Fruit fly (Drosophila melanogaster) Kc167 (cell line): ENCODE results near the gene Swip-1.

ENCODE experiments used
- Myc ChIP-seq: fragments of >200 bp; optimal IDR thresholded peaks from 2 replicates; lab custom pipeline; 2017; ENCODE audit warnings: missing external identifiers
- Sin3A ChIP-seq: fragments of >200 bp; optimal IDR thresholded peaks from 2 replicates; lab custom pipeline; 2018; ENCODE audit warnings: missing external identifiers
- h ChIP-seq: fragments of >200 bp; optimal IDR thresholded peaks from 3 replicates; lab custom pipeline; 2018; ENCODE audit warnings: missing external identifiers
- insv ChIP-seq: fragments of >200 bp; optimal IDR thresholded peaks from 3 replicates; lab custom pipeline; 2018; ENCODE audit warnings: missing external identifiers
- psq ChIP-seq: fragments of >200 bp; optimal IDR thresholded peaks from 2 replicates; lab custom pipeline; 2017; ENCODE audit warnings: missing external identifiers
- ttk ChIP-seq: sonication (Bioruptor generic); optimal IDR thresholded peaks from 2 replicates; lab custom pipeline; 2017; ENCODE audit warnings: missing external identifiers

The Swip-1 gene

DNA sequence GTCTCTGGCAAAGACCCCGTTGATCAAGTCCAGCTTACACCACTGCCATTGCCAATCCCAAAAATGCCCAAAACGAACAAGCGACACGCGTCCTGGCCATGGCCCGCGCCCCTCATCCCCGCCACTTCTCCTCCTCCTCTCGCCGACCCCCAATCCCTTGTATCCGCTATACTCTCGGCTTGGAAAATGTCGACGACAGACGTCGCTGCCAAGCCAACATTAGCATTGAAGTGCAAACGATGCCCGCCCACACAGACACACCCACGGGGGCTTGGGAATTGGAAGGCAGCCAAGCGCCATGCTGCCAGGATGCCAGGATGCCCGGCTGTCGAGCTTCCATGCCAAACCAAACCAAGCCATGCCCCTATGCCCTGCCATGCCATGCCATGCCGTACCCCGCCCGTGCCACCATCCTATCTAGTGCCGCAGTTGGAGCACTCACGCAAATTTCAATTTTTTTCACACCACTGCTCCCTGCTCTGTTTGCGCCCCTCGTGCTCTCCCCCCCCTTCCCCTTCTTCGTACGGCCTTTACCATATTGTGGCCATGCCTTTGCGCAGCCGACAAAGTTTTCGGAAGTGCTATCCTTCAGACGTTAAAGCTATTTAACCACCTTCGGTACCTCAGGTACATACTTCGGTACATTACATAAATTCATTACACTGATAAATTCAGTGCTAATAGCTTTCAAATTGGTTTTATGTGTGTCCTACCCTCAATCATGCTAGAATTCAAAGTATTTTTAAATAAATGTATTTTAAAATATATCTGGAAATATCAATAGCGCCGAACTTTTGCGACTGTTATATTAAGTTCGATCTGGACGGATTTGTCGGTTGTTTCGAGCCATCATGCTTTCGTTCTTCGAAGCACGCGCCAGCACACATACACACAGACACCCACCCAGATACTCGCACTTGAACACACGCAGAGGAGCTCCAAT, 34.5 kb upstream of the Swip-1 start:
- TF ChIP-seq psq (lab: Kevin White, UChicago): no peak
- TF ChIP-seq h (lab: Kevin White, UChicago): no peak
- no peak for TF ChIP-seq ttk (lab: Kevin White, UChicago)
- TF ChIP-seq Myc (lab: Kevin White, UChicago): no peak
- no peak for TF ChIP-seq insv (lab: Kevin White, UChicago)
- TF ChIP-seq Sin3A (lab: Kevin White, UChicago): no peak

DNA sequence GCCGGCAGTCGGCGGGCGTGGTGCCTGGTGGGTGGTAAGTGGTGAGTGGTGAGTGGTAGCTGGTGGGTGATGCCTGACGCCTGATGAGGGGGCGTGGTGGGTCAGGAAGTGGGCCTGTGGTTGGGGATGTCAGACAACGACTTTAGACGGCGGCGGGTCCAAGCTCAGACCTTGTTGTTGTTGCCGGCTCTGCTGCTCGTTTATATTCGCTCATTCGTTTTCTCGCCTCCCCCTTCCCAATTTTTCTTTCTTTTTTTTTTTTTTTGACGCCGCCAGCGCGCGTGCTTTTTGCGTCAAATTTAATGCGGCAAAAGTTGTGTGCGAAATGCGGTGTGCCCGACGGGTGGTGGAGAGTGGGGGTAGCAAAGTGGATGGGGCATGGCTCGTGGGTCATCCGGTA, 32.6 kb upstream of the Swip-1 start:
- TF ChIP-seq ttk (lab: Kevin White, UChicago) (no peak), Myc (lab: Kevin White, UChicago) (no peak), h (lab: Kevin White, UChicago) (no peak), psq (lab: Kevin White, UChicago) (no peak), Sin3A (lab: Kevin White, UChicago) (no peak), insv (lab: Kevin White, UChicago) (no peak)

DNA sequence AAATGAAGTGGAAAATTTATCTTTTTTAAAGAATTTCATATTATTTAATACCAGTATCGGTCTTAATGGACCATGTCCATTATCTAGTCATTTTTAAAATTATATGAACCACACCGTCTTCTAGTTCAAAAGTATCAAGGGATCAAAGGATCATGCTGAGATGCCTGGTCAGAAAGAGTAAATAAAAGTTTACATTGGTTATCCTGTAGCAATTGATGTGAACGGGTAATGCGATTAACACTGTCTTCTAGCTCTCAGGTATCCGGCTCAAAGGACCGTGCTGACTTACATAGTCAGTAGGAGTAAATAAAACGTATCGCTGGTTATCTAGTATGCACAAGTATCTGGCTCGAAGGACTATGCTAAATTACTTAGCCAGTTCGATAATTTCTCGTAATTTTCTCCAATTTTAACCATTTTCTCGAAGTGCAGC, 32.1 kb upstream of the Swip-1 start:
- TF ChIP-seq ttk (lab: Kevin White, UChicago) (no peak), psq (lab: Kevin White, UChicago) (no peak), Sin3A (lab: Kevin White, UChicago) (no peak), h (lab: Kevin White, UChicago) (no peak)

DNA sequence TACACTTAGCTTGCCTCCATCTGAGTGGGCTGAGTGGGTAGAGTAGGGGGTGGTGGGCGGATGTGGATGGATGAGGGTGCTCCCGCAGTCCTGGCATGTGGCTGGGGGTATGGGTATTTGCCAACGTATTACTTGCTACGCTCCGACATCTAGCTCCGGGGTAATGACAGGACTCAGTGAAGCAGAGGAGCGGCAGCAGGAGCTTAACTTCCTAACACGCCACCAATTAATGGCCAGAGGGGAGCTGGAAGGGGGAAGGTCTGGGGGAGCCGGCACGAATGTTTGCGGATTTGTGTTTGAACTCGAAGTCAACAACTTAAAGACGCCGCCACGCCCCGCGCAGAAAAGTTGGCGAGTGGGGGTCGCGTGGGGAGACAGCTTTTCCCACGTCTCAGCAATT, 31.2 kb upstream of the Swip-1 start:
- no peak for TF ChIP-seq Myc (lab: Kevin White, UChicago)
- TF ChIP-seq insv (lab: Kevin White, UChicago): no peak
- no peak for TF ChIP-seq ttk (lab: Kevin White, UChicago)
- TF ChIP-seq h (lab: Kevin White, UChicago): no peak
- no peak for TF ChIP-seq psq (lab: Kevin White, UChicago)
- TF ChIP-seq Sin3A (lab: Kevin White, UChicago): no peak

DNA sequence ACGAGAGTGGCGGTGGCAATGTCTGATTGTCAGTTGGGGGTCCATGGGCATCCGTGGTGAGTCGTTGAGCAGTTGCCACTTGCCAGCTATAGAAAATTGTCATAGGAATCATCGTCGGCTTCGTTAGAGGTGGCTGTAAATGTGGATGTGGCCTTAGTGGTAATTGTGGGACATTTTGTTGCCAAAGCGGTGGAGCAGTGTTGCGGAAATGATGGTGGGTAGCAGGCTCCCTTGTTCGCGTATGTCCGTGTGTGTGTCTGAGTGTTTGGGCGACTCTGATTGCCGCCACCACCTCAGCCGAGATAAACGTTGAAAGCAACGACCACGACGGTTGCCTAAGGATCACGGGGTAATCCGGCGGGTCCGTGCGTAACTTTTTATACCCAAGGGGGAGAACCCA, 30.0 kb upstream of the Swip-1 start:
- TF ChIP-seq psq (lab: Kevin White, UChicago) (no peak), ttk (lab: Kevin White, UChicago) (no peak), Myc (lab: Kevin White, UChicago) (no peak), h (lab: Kevin White, UChicago) (no peak), insv (lab: Kevin White, UChicago) (no peak), Sin3A (lab: Kevin White, UChicago) (no peak)

DNA sequence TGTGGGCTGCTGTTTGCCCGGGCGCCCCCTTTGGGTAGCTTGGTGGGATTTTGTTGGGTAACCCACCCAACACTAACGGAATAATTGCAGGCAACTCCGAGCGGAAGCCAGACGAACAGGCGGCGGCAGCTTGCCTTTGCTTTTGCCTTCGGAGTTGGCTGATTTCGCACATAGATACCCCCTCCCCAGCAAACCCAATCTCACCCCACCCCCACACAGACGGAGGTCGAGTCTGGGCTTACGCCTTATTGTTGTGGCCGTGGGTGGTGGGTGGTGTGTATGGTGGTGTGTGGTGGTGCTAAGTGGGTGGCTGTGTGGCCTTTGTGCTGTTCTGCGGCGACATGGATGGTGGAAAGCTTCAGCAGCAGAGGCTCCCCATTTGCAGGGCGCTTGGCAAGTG, 28.5 kb upstream of the Swip-1 start:
- TF ChIP-seq Myc (lab: Kevin White, UChicago) (no peak), insv (lab: Kevin White, UChicago) (no peak), ttk (lab: Kevin White, UChicago) (no peak), Sin3A (lab: Kevin White, UChicago) (no peak), h (lab: Kevin White, UChicago) (no peak), psq (lab: Kevin White, UChicago) (no peak)

DNA sequence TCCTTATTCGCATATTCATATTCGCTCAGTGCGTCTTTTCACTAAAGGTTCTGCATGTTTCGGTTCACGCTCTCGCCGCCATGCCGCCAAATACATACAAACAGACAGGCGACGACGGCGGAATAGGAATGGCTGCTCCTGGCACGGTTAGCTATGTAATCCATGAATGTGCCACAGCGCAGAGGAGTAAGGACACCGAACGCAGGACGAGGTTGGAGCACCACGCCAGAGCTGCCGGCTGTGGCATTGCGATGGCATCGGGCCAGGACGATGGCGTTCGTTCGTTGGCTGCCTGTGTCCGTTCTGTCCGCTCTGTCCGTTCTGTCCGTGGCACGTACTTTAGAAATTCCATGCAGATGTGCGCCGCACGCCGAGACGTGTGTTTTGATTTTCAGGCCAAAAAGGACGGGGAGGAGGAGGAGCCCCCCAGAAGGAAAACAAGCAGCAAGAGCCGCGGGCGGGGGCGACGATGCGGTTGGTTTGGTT, 27.8 kb upstream of the Swip-1 start:
- TF ChIP-seq h (lab: Kevin White, UChicago): no peak
- no peak for TF ChIP-seq ttk (lab: Kevin White, UChicago)
- TF ChIP-seq insv (lab: Kevin White, UChicago): no peak
- no peak for TF ChIP-seq Sin3A (lab: Kevin White, UChicago)

DNA sequence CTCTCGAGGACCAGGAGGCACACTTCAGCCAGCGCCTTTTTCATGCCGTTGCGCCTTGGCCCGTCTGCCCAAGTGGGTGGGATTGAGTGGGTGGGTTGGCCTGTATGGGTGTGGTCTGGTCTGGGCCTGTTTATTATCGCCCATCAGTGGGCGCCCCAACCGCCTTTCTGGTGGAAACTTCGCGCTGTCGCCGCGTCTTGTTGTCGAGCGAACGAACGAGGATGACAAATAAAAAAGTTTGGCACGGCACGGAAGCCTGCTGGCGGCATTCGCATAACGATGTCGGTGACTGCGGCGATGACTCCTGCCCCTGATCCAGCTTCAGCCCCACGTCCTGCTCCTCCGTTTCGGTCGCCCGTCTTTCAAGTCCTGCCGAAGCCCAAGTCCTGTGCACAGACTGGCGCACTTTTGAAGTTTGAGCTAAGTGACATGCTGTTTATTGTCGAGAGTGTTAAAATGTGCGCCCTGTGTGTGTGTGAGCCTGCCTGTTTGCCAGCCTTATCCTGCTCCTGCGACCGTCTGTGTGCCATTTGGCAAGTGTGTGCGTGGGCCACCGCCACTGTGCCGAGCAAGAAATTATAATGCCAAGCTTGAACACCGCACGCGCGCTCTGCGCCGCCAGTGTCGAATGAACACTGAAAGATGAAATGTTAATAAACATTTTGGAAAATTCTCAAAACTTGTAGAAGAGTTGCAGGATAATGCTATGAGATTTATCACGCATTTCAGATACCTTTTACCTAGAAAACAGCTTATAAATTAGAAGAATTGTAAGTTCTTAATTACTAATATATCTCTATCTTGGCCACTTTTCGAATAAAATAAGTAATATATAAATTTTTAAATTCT, 27.2 kb upstream of the Swip-1 start:
- no peak for TF ChIP-seq h (lab: Kevin White, UChicago)
- no peak for TF ChIP-seq psq (lab: Kevin White, UChicago)
- TF ChIP-seq Sin3A (lab: Kevin White, UChicago): no peak
- TF ChIP-seq Myc (lab: Kevin White, UChicago): no peak
- no peak for TF ChIP-seq insv (lab: Kevin White, UChicago)
- no peak for TF ChIP-seq ttk (lab: Kevin White, UChicago)

DNA sequence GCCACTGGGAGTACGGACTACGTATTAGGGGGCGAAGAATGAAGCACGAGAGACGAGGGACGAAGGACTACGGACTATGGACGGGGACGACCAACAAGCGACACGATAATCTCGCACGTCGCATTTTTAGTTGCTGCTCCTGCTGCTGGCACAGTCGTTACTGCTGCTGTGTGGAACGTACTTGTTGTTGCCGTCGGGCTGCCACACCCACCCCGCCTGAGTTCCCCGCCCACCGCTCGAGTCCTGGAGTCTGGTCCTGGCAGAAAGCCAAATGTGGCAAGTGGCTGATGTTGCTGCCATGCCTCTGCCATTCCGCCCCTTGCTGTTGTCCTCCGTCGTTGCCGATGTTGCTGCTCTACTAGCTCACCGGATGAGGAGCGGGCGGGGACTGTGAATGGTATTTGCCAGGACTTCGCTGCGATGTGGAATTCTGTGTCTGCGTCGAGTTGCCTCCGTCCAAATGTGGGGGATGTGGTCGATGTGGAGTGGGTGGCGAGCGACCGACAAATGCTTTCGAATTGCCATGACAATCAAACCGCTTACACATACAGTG, 25.8 kb upstream of the Swip-1 start:
- no peak for TF ChIP-seq h (lab: Kevin White, UChicago)

DNA sequence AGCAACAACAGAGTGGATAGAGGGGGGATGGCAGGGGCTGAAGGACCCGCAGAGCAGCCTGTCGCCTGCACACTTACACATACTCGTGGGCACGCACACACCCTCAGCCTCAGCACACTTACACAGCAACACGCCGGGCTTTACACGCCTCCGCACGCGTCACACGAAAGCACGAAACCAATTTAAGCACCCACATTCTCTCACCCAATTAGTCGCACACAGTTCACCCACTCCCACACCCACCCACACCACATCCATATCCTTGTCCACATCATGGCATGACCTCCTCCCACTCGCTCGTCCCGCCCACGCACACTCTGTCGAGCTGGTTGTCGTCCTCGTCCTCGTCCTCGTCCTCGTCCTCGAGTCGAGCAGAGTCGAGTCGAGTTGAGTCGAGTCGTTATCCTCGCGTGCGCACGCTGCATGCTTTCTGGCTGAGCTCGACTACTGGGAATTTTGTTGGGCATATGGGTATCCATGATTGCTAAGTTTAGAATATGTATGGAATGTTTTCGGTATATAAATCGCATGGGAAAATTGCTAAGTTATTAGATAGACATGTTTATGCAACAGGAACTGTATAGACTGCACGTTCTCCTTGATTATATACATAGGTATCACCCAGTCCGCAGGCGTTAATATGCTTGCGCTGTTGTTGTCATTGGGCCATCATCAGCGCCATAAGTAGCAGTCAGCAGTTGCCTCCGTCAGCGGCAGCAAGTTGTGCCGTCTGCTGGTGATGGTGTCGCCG, 25.0 kb upstream of the Swip-1 start:
- no peak for TF ChIP-seq psq (lab: Kevin White, UChicago)
- no peak for TF ChIP-seq h (lab: Kevin White, UChicago)
- TF ChIP-seq Sin3A (lab: Kevin White, UChicago): no peak
- TF ChIP-seq Myc (lab: Kevin White, UChicago): no peak
- TF ChIP-seq insv (lab: Kevin White, UChicago): no peak
- no peak for TF ChIP-seq ttk (lab: Kevin White, UChicago)
